Fruit fly (Drosophila melanogaster) whole organism, embryonic: ENCODE data around the gene Set1.

Source experiments
- Abd-B ChIP-seq: fragments of 200-800 bp; sonication (Bioruptor generic); optimal IDR thresholded peaks from 2 replicates; lab custom pipeline; 2018; ENCODE audit warnings: missing biosample characterization, mild to moderate bottlenecking, missing genetic modification characterization, moderate library complexity
- Antp ChIP-seq: fragments of 200-800 bp; sonication (Bioruptor generic); optimal IDR thresholded peaks from 3 replicates; lab custom pipeline; 2016; ENCODE audit warnings: missing biosample characterization, missing genetic modification characterization
- CG1024 ChIP-seq: fragments of 200-800 bp; sonication (Bioruptor generic); IDR thresholded peaks from 2 replicates; pipeline ENCODE4 v1.3.6; 2022; ENCODE audit warnings: missing biosample characterization, missing genetic modification characterization
- CG10431 ChIP-seq: fragments of 200-800 bp; sonication (Bioruptor generic); optimal IDR thresholded peaks from 3 replicates; lab custom pipeline; 2018; ENCODE audit warnings: missing biosample characterization, mild to moderate bottlenecking, missing genetic modification characterization
- CG11093 ChIP-seq: fragments of 200-800 bp; sonication (Bioruptor generic); IDR thresholded peaks from 3 replicates; pipeline ENCODE4 v1.3.6; 2022; ENCODE audit warnings: missing biosample characterization, missing genetic modification characterization
- CG11247 ChIP-seq: fragments of 200-800 bp; sonication (Bioruptor generic); IDR thresholded peaks from 2 replicates; pipeline ENCODE4 v1.3.6; 2022; ENCODE audit warnings: missing biosample characterization, missing genetic modification characterization
- CG11695 ChIP-seq: fragments of 200-800 bp; sonication (Bioruptor generic); IDR thresholded peaks from 3 replicates; pipeline ENCODE4 v1.3.6; 2022; ENCODE audit warnings: missing biosample characterization, missing genetic modification characterization
- CG11723 ChIP-seq: fragments of 200-800 bp; sonication (Bioruptor generic); optimal IDR thresholded peaks from 2 replicates; lab custom pipeline; 2017; ENCODE audit warnings: missing biosample characterization, mild to moderate bottlenecking, missing genetic modification characterization
- CG12744 ChIP-seq: fragments of 200-800 bp; sonication (Bioruptor generic); optimal IDR thresholded peaks from 2 replicates; lab custom pipeline; 2016; ENCODE audit warnings: missing biosample characterization, missing genetic modification characterization
- CG13624 ChIP-seq: fragments of 200-800 bp; sonication (Bioruptor generic); optimal IDR thresholded peaks from 2 replicates; lab custom pipeline; 2016; ENCODE audit warnings: missing biosample characterization, missing genetic modification characterization
- CG17802 ChIP-seq: fragments of 200-800 bp; sonication (Bioruptor generic); optimal IDR thresholded peaks from 2 replicates; lab custom pipeline; 2018; ENCODE audit warnings: missing biosample characterization, mild to moderate bottlenecking, missing genetic modification characterization, moderate library complexity
- CG17912 ChIP-seq: fragments of 200-800 bp; sonication (Bioruptor generic); optimal IDR thresholded peaks from 2 replicates; lab custom pipeline; 2018; ENCODE audit warnings: missing biosample characterization, mild to moderate bottlenecking, missing genetic modification characterization
- CG18262 ChIP-seq: fragments of 200-800 bp; optimal IDR thresholded peaks from 3 replicates; lab custom pipeline; 2019; ENCODE audit warnings: missing biosample characterization, mild to moderate bottlenecking, missing genetic modification characterization, moderate library complexity
- CG18619 ChIP-seq: fragments of 200-800 bp; sonication (Bioruptor generic); optimal IDR thresholded peaks from 3 replicates; lab custom pipeline; 2017; ENCODE audit warnings: missing biosample characterization, mild to moderate bottlenecking, missing genetic modification characterization
- CG30020 ChIP-seq: fragments of 200-800 bp; optimal IDR thresholded peaks from 2 replicates; lab custom pipeline; 2019; ENCODE audit warnings: missing biosample characterization, mild to moderate bottlenecking, missing genetic modification characterization, moderate library complexity
- CG31388 ChIP-seq: fragments of 200-800 bp; sonication (Bioruptor generic); optimal IDR thresholded peaks from 2 replicates; lab custom pipeline; 2016; ENCODE audit warnings: missing biosample characterization, missing genetic modification characterization
- CG3847 ChIP-seq: fragments of 200-800 bp; sonication (Bioruptor generic); IDR thresholded peaks from 2 replicates; pipeline ENCODE4 v1.3.6; 2022; ENCODE audit warnings: missing biosample characterization, missing genetic modification characterization
- CG7928 ChIP-seq: fragments of 200-800 bp; sonication (Bioruptor generic); optimal IDR thresholded peaks from 2 replicates; lab custom pipeline; 2017; ENCODE audit warnings: missing biosample characterization, mild to moderate bottlenecking, missing genetic modification characterization
- CG8089 ChIP-seq: fragments of 200-800 bp; sonication (Bioruptor generic); optimal IDR thresholded peaks from 3 replicates; lab custom pipeline; 2016; ENCODE audit warnings: missing biosample characterization, missing genetic modification characterization
- CHES-1-like ChIP-seq: fragments of 200-800 bp; sonication (Bioruptor generic); optimal IDR thresholded peaks from 2 replicates; lab custom pipeline; 2016; ENCODE audit warnings: missing biosample characterization, missing genetic modification characterization
- Dfd ChIP-seq, 2 experiments: fragments of >200 bp; optimal IDR thresholded peaks; 2 replicates each; lab custom pipeline; 2017; ENCODE audit warnings: missing biosample characterization in 2 of 2, missing genetic modification characterization in 2 of 2
- Dp ChIP-seq: fragments of 200-800 bp; sonication (Bioruptor generic); optimal IDR thresholded peaks from 2 replicates; lab custom pipeline; 2018; ENCODE audit warnings: missing biosample characterization, mild to moderate bottlenecking, missing genetic modification characterization, moderate library complexity
- E2f1 ChIP-seq: fragments of 200-800 bp; sonication (Bioruptor generic); IDR thresholded peaks from 2 replicates; pipeline ENCODE4 v1.3.6; 2022; ENCODE audit warnings: missing biosample characterization, missing genetic modification characterization
- Hand ChIP-seq: fragments of 200-800 bp; sonication (Bioruptor generic); optimal IDR thresholded peaks from 2 replicates; lab custom pipeline; 2017; ENCODE audit warnings: mild to moderate bottlenecking, missing biosample characterization, missing genetic modification reagents, missing genetic modification characterization
- Max ChIP-seq: fragments of 200-800 bp; sonication (Bioruptor generic); optimal IDR thresholded peaks from 2 replicates; lab custom pipeline; 2016; ENCODE audit warnings: missing biosample characterization, mild to moderate bottlenecking, missing genetic modification characterization
- Meics ChIP-seq: fragments of 200-800 bp; sonication (Bioruptor generic); optimal IDR thresholded peaks from 2 replicates; lab custom pipeline; 2017; ENCODE audit warnings: missing biosample characterization, mild to moderate bottlenecking, missing genetic modification characterization
- NC2α ChIP-seq: fragments of 200-800 bp; sonication (Bioruptor generic); optimal IDR thresholded peaks from 2 replicates; lab custom pipeline; 2016; ENCODE audit warnings: missing biosample characterization, missing genetic modification characterization
- Pdp1 ChIP-seq, 2 experiments: fragments of 200-800 bp; sonication (Bioruptor generic); optimal IDR thresholded peaks; 3 replicates each; lab custom pipeline; 2016; ENCODE audit warnings: missing biosample characterization in 2 of 2, missing genetic modification characterization in 2 of 2, mild to moderate bottlenecking in 1 of 2, moderate library complexity in 1 of 2
- Rx ChIP-seq: fragments of 200-800 bp; sonication (Bioruptor generic); IDR thresholded peaks from 2 replicates; pipeline ENCODE4 v1.3.6; 2022; ENCODE audit warnings: missing biosample characterization, missing genetic modification characterization
- Sox102F ChIP-seq: fragments of 200-800 bp; sonication (Bioruptor generic); optimal IDR thresholded peaks from 2 replicates; lab custom pipeline; 2018; ENCODE audit warnings: missing biosample characterization, mild to moderate bottlenecking, missing genetic modification characterization, moderate library complexity
- Usf ChIP-seq: fragments of 200-800 bp; sonication (Bioruptor generic); optimal IDR thresholded peaks from 2 replicates; lab custom pipeline; 2017; ENCODE audit warnings: missing genotype, missing biosample characterization, missing genetic modification characterization
- ara ChIP-seq: fragments of 200-800 bp; sonication (Bioruptor generic); IDR thresholded peaks from 2 replicates; pipeline ENCODE4 v1.3.6; 2022; ENCODE audit warnings: missing biosample characterization, missing genetic modification characterization
- chinmo ChIP-seq: fragments of 200-800 bp; sonication (Bioruptor generic); IDR thresholded peaks from 4 replicates; pipeline ENCODE4 v1.3.6; 2022; ENCODE audit warnings: missing biosample characterization, missing genetic modification characterization; ENCODE audit not compliant: partially characterized antibody
- danr ChIP-seq: fragments of 200-800 bp; sonication (Bioruptor generic); IDR thresholded peaks from 2 replicates; pipeline ENCODE4 v1.3.6; 2022; ENCODE audit warnings: missing biosample characterization, missing genetic modification characterization
- emc ChIP-seq: fragments of 200-800 bp; sonication (Bioruptor generic); optimal IDR thresholded peaks from 2 replicates; lab custom pipeline; 2016; ENCODE audit warnings: missing biosample characterization, missing genetic modification characterization
- gcm2 ChIP-seq: fragments of 200-800 bp; sonication (Bioruptor generic); optimal IDR thresholded peaks from 2 replicates; lab custom pipeline; 2016; ENCODE audit warnings: missing biosample characterization, missing genetic modification characterization
- gfzf ChIP-seq: fragments of 200-800 bp; sonication (Bioruptor generic); optimal IDR thresholded peaks from 2 replicates; lab custom pipeline; 2016; ENCODE audit warnings: missing biosample characterization, mild to moderate bottlenecking, missing genetic modification characterization, moderate library complexity
- gsb-n ChIP-seq: fragments of 200-800 bp; sonication (Bioruptor generic); optimal IDR thresholded peaks from 3 replicates; lab custom pipeline; 2018; ENCODE audit warnings: missing biosample characterization, mild to moderate bottlenecking, missing genetic modification characterization
- hb ChIP-seq: fragments of 200-800 bp; sonication (Bioruptor generic); IDR thresholded peaks from 3 replicates; pipeline ENCODE4 v1.3.6; 2022; ENCODE audit warnings: missing biosample characterization, missing genetic modification characterization; ENCODE audit not compliant: partially characterized antibody
- mirr ChIP-seq: fragments of 200-800 bp; sonication (Bioruptor generic); optimal IDR thresholded peaks from 3 replicates; lab custom pipeline; 2018; ENCODE audit warnings: missing biosample characterization, mild to moderate bottlenecking, missing genetic modification characterization
- nom ChIP-seq: fragments of 200-800 bp; sonication (Bioruptor generic); optimal IDR thresholded peaks from 2 replicates; lab custom pipeline; 2017; ENCODE audit warnings: missing biosample characterization, missing genetic modification characterization, mild to moderate bottlenecking, moderate library complexity, missing genetic modification reagents
- p53 ChIP-seq: fragments of 200-800 bp; sonication (Bioruptor generic); optimal IDR thresholded peaks from 2 replicates; lab custom pipeline; 2016; ENCODE audit warnings: missing biosample characterization, missing genetic modification characterization
- pzg ChIP-seq: fragments of 200-800 bp; sonication (Bioruptor generic); optimal IDR thresholded peaks from 3 replicates; lab custom pipeline; 2018; ENCODE audit warnings: missing biosample characterization, mild to moderate bottlenecking, missing genetic modification characterization, moderate library complexity
- slbo ChIP-seq: fragments of 200-800 bp; sonication (Bioruptor generic); IDR thresholded peaks from 2 replicates; pipeline ENCODE4 v1.3.6; 2022; ENCODE audit warnings: missing biosample characterization, missing genetic modification characterization
- ssp ChIP-seq: fragments of 200-800 bp; sonication (Bioruptor generic); IDR thresholded peaks from 2 replicates; pipeline ENCODE4 v1.3.6; 2022; ENCODE audit warnings: missing biosample characterization, missing genetic modification characterization
- tgo ChIP-seq: fragments of 200-800 bp; sonication (Bioruptor generic); IDR thresholded peaks from 3 replicates; pipeline ENCODE4 v1.3.6; 2022; ENCODE audit warnings: missing biosample characterization, missing genetic modification characterization
- trem ChIP-seq: fragments of 200-800 bp; optimal IDR thresholded peaks from 3 replicates; lab custom pipeline; 2019; ENCODE audit warnings: missing biosample characterization, mild to moderate bottlenecking, missing genetic modification characterization, moderate library complexity
- zen ChIP-seq: fragments of 200-800 bp; sonication (Bioruptor generic); optimal IDR thresholded peaks from 3 replicates; lab custom pipeline; 2018; ENCODE audit warnings: missing biosample characterization, mild to moderate bottlenecking, missing genetic modification characterization, moderate library complexity

Gene Set1

dm6 chr3L:25120499-25121101 lies 13.2 kb downstream of the Set1 start, which contains the start of gene UQCR-11 (continued):
- TF ChIP-seq CG3847 (GFP tag; lab: Robert Waterston, UW) (peak; percentile 35; the same call in 1 of the 2 replicates), CG12744 (GFP tag; lab: Kevin White, UChicago) (no peak), p53 (GFP tag; lab: Kevin White, UChicago) (no peak), Hand (GFP tag; lab: Kevin White, UChicago) (no peak), CG7928 (GFP tag; lab: Kevin White, UChicago) (no peak), CG17912 (GFP tag; lab: Kevin White, UChicago) (no peak), CG31388 (no peak), hb (GFP tag; lab: Robert Waterston, UW) (no peak), Dp (GFP tag; lab: Kevin White, UChicago) (no peak), Max (GFP tag; lab: Kevin White, UChicago) (no peak), gfzf (GFP tag; lab: Kevin White, UChicago) (peak; percentile 34), CG17802 (peak; percentile 99), CG1024 (GFP tag; lab: Robert Waterston, UW) (peak; percentile 100), CG11093 (no peak), Meics (GFP tag; lab: Kevin White, UChicago) (no peak), CG13624 (no peak), trem (tag; lab: Kevin White, UChicago) (peak; percentile 23), gsb-n (tag; lab: Kevin White, UChicago) (no peak), CG10431 (GFP tag; lab: Kevin White, UChicago) (no peak), CHES-1-like (GFP tag; lab: Kevin White, UChicago) (no peak), CG11247 (GFP tag; lab: Robert Waterston, UW) (no peak), CG11723 (GFP tag; lab: Kevin White, UChicago) (peak; percentile 94), danr (GFP tag; lab: Robert Waterston, UW) (no peak), CG11695 (GFP tag; lab: Robert Waterston, UW) (no peak), tgo (GFP tag; lab: Robert Waterston, UW) (no peak), CG8089 (GFP tag; lab: Kevin White, UChicago) (peak; percentile 65), emc (GFP tag; lab: Kevin White, UChicago) (no peak), Rx (GFP tag; lab: Robert Waterston, UW) (0 out of 2 replicates have a peak, but pooled peaks have one; percentile 31), chinmo (GFP tag; lab: Robert Waterston, UW) (no peak), Antp (GFP tag; lab: Kevin White, UChicago) (no peak), pzg (GFP tag; lab: Kevin White, UChicago) (peak; percentile 48), NC2α (GFP tag; lab: Kevin White, UChicago) (no peak), slbo (no peak), zen (peak; percentile 51), ssp (GFP tag; lab: Robert Waterston, UW) (peak; percentile 100), Usf (GFP tag; lab: Kevin White, UChicago) (no peak), gcm2 (no peak), CG30020 (tag; lab: Kevin White, UChicago) (peak; percentile 100), ara (peak; percentile 11; the same call in 1 of the 2 replicates), Dfd (GFP tag; optimal IDR thresholded peaks at IDR 0.05; lab: Kevin White, UChicago) (peak in 1 of 2 experiments; percentile 56), mirr (GFP tag; lab: Kevin White, UChicago) (no peak), Sox102F (no peak), CG18619 (GFP tag; lab: Kevin White, UChicago) (no peak), E2f1 (no peak), Abd-B (GFP tag; lab: Kevin White, UChicago) (peak; percentile 90), CG18262 (tag; lab: Kevin White, UChicago) (no peak), nom (GFP tag; lab: Kevin White, UChicago) (no peak), Pdp1 (GFP tag; optimal IDR thresholded peaks at IDR 0.05; lab: Kevin White, UChicago) (peak in 1 of 2 experiments; percentile 97)
